Fruit fly (Drosophila melanogaster): ENCODE measurements around the gene Mps1.

- TF ChIP-seq usp (GFP tag; optimal IDR thresholded peaks at IDR 0.05) (no peak), psq (optimal IDR thresholded peaks at IDR 0.05) (no peak)
Observed at dm6 chr3R:17678138-17678873, 7.2 kb downstream of the Mps1 start.

Measured in whole organism.